Worm (Caenorhabditis elegans): ENCODE measurements around the gene Y67A10A.3.

The Y67A10A.3 gene

ce11 chrIV:14339657-14340056 lies 5.4 kb upstream of the Y67A10A.3 start, which contains the start of gene Y67A10A.11:
Y67A10A.11 (plus strand) TSS chrIV:14339957.
- no peak for TF ChIP-seq ceh-39 (tag; optimal IDR thresholded peaks at IDR 0.05)
- TF ChIP-seq mep-1 (tag; optimal IDR thresholded peaks at IDR 0.05) = no peak
- no peak for TF ChIP-seq tbx-8 (GFP tag; optimal IDR thresholded peaks at IDR 0.05)
- TF ChIP-seq unc-39 (tag; optimal IDR thresholded peaks at IDR 0.05) = no peak
- TF ChIP-seq ham-2 (GFP tag; optimal IDR thresholded peaks at IDR 0.05) = no peak
- no peak for TF ChIP-seq hlh-1 (tag; optimal IDR thresholded peaks at IDR 0.05)
- TF ChIP-seq mls-2 (tag; optimal IDR thresholded peaks at IDR 0.05) = no peak
- TF ChIP-seq nhr-12 (tag; optimal IDR thresholded peaks at IDR 0.05) = no peak
- TF ChIP-seq drap-1 (GFP tag; optimal IDR thresholded peaks at IDR 0.05) = no peak
- TF ChIP-seq nhr-237 (tag; optimal IDR thresholded peaks at IDR 0.05) = no peak
- TF ChIP-seq nhr-76 (tag; optimal IDR thresholded peaks at IDR 0.05) = no peak
- TF ChIP-seq blmp-1 (tag; optimal IDR thresholded peaks at IDR 0.05) = no peak
- TF ChIP-seq snpc-4 (tag; optimal IDR thresholded peaks at IDR 0.05) = no peak
- no peak for TF ChIP-seq unc-62 (GFP tag; optimal IDR thresholded peaks at IDR 0.05)
- no peak for TF ChIP-seq lin-13 (tag; optimal IDR thresholded peaks at IDR 0.05)

ce11 chrIV:14337757-14338156 lies 3.5 kb upstream of the Y67A10A.3 start, which contains the start of gene Y67A10A.2:
Y67A10A.2 (plus strand) TSS chrIV:14338057.
- TF ChIP-seq elt-1 (tag; optimal IDR thresholded peaks at IDR 0.05; ENCODE audit: borderline replicate concordance, insufficient read depth) (no peak), mab-5 (tag; optimal IDR thresholded peaks at IDR 0.05) (no peak), nhr-12 (tag; optimal IDR thresholded peaks at IDR 0.05) (no peak), elt-3 (tag; optimal IDR thresholded peaks at IDR 0.05) (no peak), unc-62 (GFP tag; optimal IDR thresholded peaks at IDR 0.05) (no peak), zip-8 (tag; optimal IDR thresholded peaks at IDR 0.05) (no peak), tbx-8 (GFP tag; optimal IDR thresholded peaks at IDR 0.05) (no peak), flh-1 (GFP tag; optimal IDR thresholded peaks at IDR 0.05) (no peak), nhr-28 (tag; optimal IDR thresholded peaks at IDR 0.05) (no peak), nhr-237 (tag; optimal IDR thresholded peaks at IDR 0.05) (no peak), sem-2 (GFP tag; optimal IDR thresholded peaks at IDR 0.05) (no peak), pha-4 (tag; optimal IDR thresholded peaks at IDR 0.05) (no peak), cnd-1 (tag; optimal IDR thresholded peaks at IDR 0.05) (no peak), hlh-1 (tag; optimal IDR thresholded peaks at IDR 0.05) (no peak), ceh-39 (tag; optimal IDR thresholded peaks at IDR 0.05) (no peak), nhr-2 (tag; optimal IDR thresholded peaks at IDR 0.05) (no peak), unc-120 (tag; optimal IDR thresholded peaks at IDR 0.05; ENCODE audit: poor library complexity, severe bottlenecking) (no peak), M03D4.4 (tag; optimal IDR thresholded peaks at IDR 0.05) (no peak), blmp-1 (tag; optimal IDR thresholded peaks at IDR 0.05) (no peak)

ce11 chrIV:14335768-14336167 lies 1.5 kb upstream of the Y67A10A.3 start:
- no peak for TF ChIP-seq unc-39 (tag; optimal IDR thresholded peaks at IDR 0.05)
- no peak for TF ChIP-seq zip-8 (tag; optimal IDR thresholded peaks at IDR 0.05)
- TF ChIP-seq snpc-4 (tag; optimal IDR thresholded peaks at IDR 0.05) = no peak
- no peak for TF ChIP-seq lin-13 (tag; optimal IDR thresholded peaks at IDR 0.05)
- no peak for TF ChIP-seq mls-2 (tag; optimal IDR thresholded peaks at IDR 0.05)
- no peak for TF ChIP-seq bed-3 (GFP tag; optimal IDR thresholded peaks at IDR 0.05)
- no peak for TF ChIP-seq blmp-1 (tag; optimal IDR thresholded peaks at IDR 0.05)
- TF ChIP-seq ham-2 (GFP tag; optimal IDR thresholded peaks at IDR 0.05) = no peak
- no peak for TF ChIP-seq lsy-2 (tag; optimal IDR thresholded peaks at IDR 0.05)
- no peak for TF ChIP-seq unc-120 (tag; optimal IDR thresholded peaks at IDR 0.05; ENCODE audit: poor library complexity, severe bottlenecking)
- TF ChIP-seq flh-1 (GFP tag; optimal IDR thresholded peaks at IDR 0.05) = no peak
- TF ChIP-seq nhr-28 (tag; optimal IDR thresholded peaks at IDR 0.05) = no peak
- no peak for TF ChIP-seq ztf-11 (tag; optimal IDR thresholded peaks at IDR 0.05)
- no peak for TF ChIP-seq ces-1 (GFP tag; optimal IDR thresholded peaks at IDR 0.05)
- TF ChIP-seq hlh-1 (tag; optimal IDR thresholded peaks at IDR 0.05) = no peak

ce11 chrIV:14326694-14327298 lies 7.5 kb downstream of the Y67A10A.3 start:
- TF ChIP-seq nhr-237 (tag; optimal IDR thresholded peaks at IDR 0.05) (no peak), lsy-2 (tag; optimal IDR thresholded peaks at IDR 0.05) (no peak), unc-120 (tag; optimal IDR thresholded peaks at IDR 0.05; ENCODE audit: poor library complexity, severe bottlenecking) (peak; percentile 64), mab-5 (tag; optimal IDR thresholded peaks at IDR 0.05) (no peak), sptf-1 (tag; optimal IDR thresholded peaks at IDR 0.05) (peak; percentile 39), drap-1 (GFP tag; optimal IDR thresholded peaks at IDR 0.05) (peak; percentile 26)

All from whole organism, mixed stage, embryonic.